Fruit fly (Drosophila melanogaster) whole organism, adult: Measurements from ENCODE around the gene her.

Experiments
- CG11617 ChIP-seq: fragments of 200-800 bp; sonication (Bioruptor generic); optimal IDR thresholded peaks from 2 replicates; lab custom pipeline; 2017; ENCODE audit warnings: mild to moderate bottlenecking, missing biosample characterization, missing genetic modification reagents, missing genetic modification characterization
- CG12768 ChIP-seq: fragments of 200-800 bp; sonication (Bioruptor generic); optimal IDR thresholded peaks from 2 replicates; lab custom pipeline; 2017; ENCODE audit warnings: missing biosample characterization, missing genetic modification characterization, mild to moderate bottlenecking, moderate library complexity, missing genetic modification reagents
- CG14711 ChIP-seq: fragments of 200-800 bp; sonication (Bioruptor generic); optimal IDR thresholded peaks from 2 replicates; lab custom pipeline; 2018; ENCODE audit warnings: missing biosample characterization, mild to moderate bottlenecking, missing genetic modification characterization, moderate library complexity
- CG1620 ChIP-seq: fragments of 200-800 bp; sonication (Bioruptor generic); optimal IDR thresholded peaks from 2 replicates; lab custom pipeline; 2016; ENCODE audit warnings: missing biosample characterization, missing genetic modification characterization
- CG33017 ChIP-seq: fragments of 200-800 bp; sonication (Bioruptor generic); optimal IDR thresholded peaks from 2 replicates; lab custom pipeline; 2018; ENCODE audit warnings: missing biosample characterization, mild to moderate bottlenecking, missing genetic modification characterization, moderate library complexity
- CG5204 ChIP-seq: fragments of 200-800 bp; sonication (Bioruptor generic); optimal IDR thresholded peaks from 2 replicates; lab custom pipeline; 2016; ENCODE audit warnings: missing biosample characterization, missing genetic modification characterization
- CG7045 ChIP-seq: fragments of 200-800 bp; sonication (Bioruptor generic); optimal IDR thresholded peaks from 2 replicates; lab custom pipeline; 2017; ENCODE audit warnings: missing biosample characterization, mild to moderate bottlenecking, missing genetic modification characterization
- CG7101 ChIP-seq: fragments of 200-800 bp; sonication (Bioruptor generic); optimal IDR thresholded peaks from 2 replicates; lab custom pipeline; 2018; ENCODE audit warnings: missing biosample characterization, mild to moderate bottlenecking, missing genetic modification characterization, moderate library complexity
- Clk ChIP-seq: fragments of 200-800 bp; sonication (Bioruptor generic); optimal IDR thresholded peaks from 2 replicates; lab custom pipeline; 2017; ENCODE audit warnings: missing biosample characterization, missing genetic modification characterization
- Crg-1 ChIP-seq: fragments of 200-800 bp; sonication (Bioruptor generic); optimal IDR thresholded peaks from 2 replicates; lab custom pipeline; 2016; ENCODE audit warnings: missing biosample characterization, missing genetic modification characterization
- Hr96 ChIP-seq: fragments of 200-800 bp; sonication (Bioruptor generic); optimal IDR thresholded peaks from 2 replicates; lab custom pipeline; 2016; ENCODE audit warnings: missing biosample characterization, missing genetic modification characterization
- Mnt ChIP-seq: fragments of 200-800 bp; sonication (Bioruptor generic); optimal IDR thresholded peaks from 2 replicates; lab custom pipeline; 2016; ENCODE audit warnings: missing biosample characterization, mild to moderate bottlenecking, missing genetic modification characterization
- bab1 ChIP-seq: fragments of 200-800 bp; sonication (Bioruptor generic); optimal IDR thresholded peaks from 3 replicates; lab custom pipeline; 2019; ENCODE audit warnings: missing biosample characterization, mild to moderate bottlenecking, missing genetic modification characterization, moderate library complexity
- cic ChIP-seq: fragments of 200-800 bp; sonication (Bioruptor generic); optimal IDR thresholded peaks from 2 replicates; lab custom pipeline; 2017; ENCODE audit warnings: missing biosample characterization, mild to moderate bottlenecking, missing genetic modification characterization, moderate library complexity
- cnc ChIP-seq, 2 experiments: fragments of >200 bp; optimal IDR thresholded peaks; 2 replicates each; lab custom pipeline; 2017
- kay ChIP-seq: fragments of 200-800 bp; sonication (Bioruptor generic); peaks from one replicate; lab custom pipeline; 2016; ENCODE audit warnings: missing biosample characterization, missing genetic modification characterization, borderline replicate concordance
- ovo ChIP-seq: fragments of 200-800 bp; sonication (Bioruptor generic); optimal IDR thresholded peaks from 2 replicates; lab custom pipeline; 2016; ENCODE audit warnings: missing biosample characterization, missing genetic modification characterization
- pad ChIP-seq: fragments of 200-800 bp; sonication (Bioruptor generic); optimal IDR thresholded peaks from 3 replicates; lab custom pipeline; 2017; ENCODE audit warnings: missing biosample characterization, missing genetic modification characterization, mild to moderate bottlenecking, moderate library complexity, missing genetic modification reagents
- tj ChIP-seq: fragments of 200-800 bp; sonication (Bioruptor generic); optimal IDR thresholded peaks from 3 replicates; lab custom pipeline; 2017; ENCODE audit warnings: missing biosample characterization, mild to moderate bottlenecking, missing genetic modification characterization, moderate library complexity
- toe ChIP-seq: fragments of 200-800 bp; sonication (Bioruptor generic); optimal IDR thresholded peaks from 2 replicates; lab custom pipeline; 2016; ENCODE audit warnings: missing biosample characterization, missing genetic modification characterization

Gene her

dm6 chr2L:16657467-16657866 lies 19.5 kb upstream of the her start:
- TF ChIP-seq CG12768 (GFP tag; lab: Kevin White, UChicago) (no peak), Hr96 (no peak), CG33017 (tag; lab: Kevin White, UChicago) (no peak), CG5204 (GFP tag; lab: Kevin White, UChicago) (no peak), tj (GFP tag; lab: Kevin White, UChicago) (no peak), CG1620 (no peak), bab1 (GFP tag; lab: Kevin White, UChicago) (no peak), cnc (optimal IDR thresholded peaks at IDR 0.05; lab: Kevin White, UChicago) (no peak), CG14711 (tag; lab: Kevin White, UChicago) (no peak), CG7101 (no peak), Crg-1 (GFP tag; lab: Kevin White, UChicago) (no peak)

- no peak for TF ChIP-seq CG1620
- no peak for TF ChIP-seq tj (GFP tag; lab: Kevin White, UChicago)
- TF ChIP-seq CG14711 (tag; lab: Kevin White, UChicago) = peak; percentile 22
- peak; percentile 13 for TF ChIP-seq Clk (GFP tag; lab: Kevin White, UChicago)
- TF ChIP-seq CG11617 (GFP tag; lab: Kevin White, UChicago) = no peak
- TF ChIP-seq CG7045 (GFP tag; lab: Kevin White, UChicago) = peak; percentile 66
- no peak for TF ChIP-seq ovo
- peak; percentile 51 for TF ChIP-seq CG33017 (tag; lab: Kevin White, UChicago)
- no peak for TF ChIP-seq cnc (optimal IDR thresholded peaks at IDR 0.05; lab: Kevin White, UChicago)
- TF ChIP-seq CG7101 = peak; percentile 25
- TF ChIP-seq CG12768 (GFP tag; lab: Kevin White, UChicago) = peak; percentile 59
- TF ChIP-seq pad (GFP tag; lab: Kevin White, UChicago) = no peak
- TF ChIP-seq cic (GFP tag; lab: Kevin White, UChicago) = no peak
- peak; percentile 50 for TF ChIP-seq CG5204 (GFP tag; lab: Kevin White, UChicago)
- TF ChIP-seq toe (GFP tag; lab: Kevin White, UChicago) = peak; percentile 57
- peak; percentile 55 for TF ChIP-seq Hr96
- TF ChIP-seq kay = no peak
- no peak for TF ChIP-seq Mnt
Observed at dm6 chr2L:16672290-16672689, 4.7 kb upstream of the her start.

- no peak for TF ChIP-seq Hr96
- TF ChIP-seq Crg-1 (GFP tag; lab: Kevin White, UChicago) = no peak
- no peak for TF ChIP-seq Mnt
- no peak for TF ChIP-seq toe (GFP tag; lab: Kevin White, UChicago)
- TF ChIP-seq kay = no peak
- no peak for TF ChIP-seq CG7045 (GFP tag; lab: Kevin White, UChicago)
- no peak for TF ChIP-seq CG1620
- no peak for TF ChIP-seq CG14711 (tag; lab: Kevin White, UChicago)
- TF ChIP-seq ovo = no peak
Observed at dm6 chr2L:16679073-16679472, 2.1 kb downstream of the her start.

dm6 chr2L:16679817-16680683 lies 3.1 kb downstream of the her start, which contains the start of the genes grp and squ:
Gene grp (plus strand): TSS chr2L:16680054.
Gene squ (plus strand): TSS chr2L:16680054.
- TF ChIP-seq CG14711 (tag; lab: Kevin White, UChicago) (no peak), Mnt (peak; percentile 28), CG11617 (GFP tag; lab: Kevin White, UChicago) (peak; percentile 14), toe (GFP tag; lab: Kevin White, UChicago) (no peak), CG12768 (GFP tag; lab: Kevin White, UChicago) (peak; percentile 15), kay (no peak), Hr96 (no peak), Clk (GFP tag; lab: Kevin White, UChicago) (no peak), tj (GFP tag; lab: Kevin White, UChicago) (peak; percentile 98), ovo (peak; percentile 80), CG7101 (peak; percentile 37), CG1620 (no peak), CG5204 (GFP tag; lab: Kevin White, UChicago) (no peak), Crg-1 (GFP tag; lab: Kevin White, UChicago) (no peak), cic (GFP tag; lab: Kevin White, UChicago) (no peak), cnc (optimal IDR thresholded peaks at IDR 0.05; lab: Kevin White, UChicago) (peak in 1 of 2 experiments; percentile 52), CG7045 (GFP tag; lab: Kevin White, UChicago) (no peak), pad (GFP tag; lab: Kevin White, UChicago) (peak; percentile 28), CG33017 (tag; lab: Kevin White, UChicago) (no peak), bab1 (GFP tag; lab: Kevin White, UChicago) (no peak)

dm6 chr2L:16682203-16682602 lies 5.2 kb downstream of the her start, which contains the start of gene CG33552:
Gene CG33552 (plus strand): TSS chr2L:16682503.
- TF ChIP-seq CG12768 (GFP tag; lab: Kevin White, UChicago) = no peak
- no peak for TF ChIP-seq CG14711 (tag; lab: Kevin White, UChicago)
